Worm (Caenorhabditis elegans): ENCODE data around the gene ltd-1.

- TF ChIP-seq ama-1 (optimal IDR thresholded peaks at IDR 0.05) (no peak), madf-9 (GFP tag; conservative IDR thresholded peaks at IDR 0.05) (no peak), F49E8.2 (tag; optimal IDR thresholded peaks at IDR 0.05; ENCODE audit: borderline replicate concordance) (no peak), set-16 (GFP tag; IDR thresholded peaks at IDR 0.05) (no peak), mxl-2 (GFP tag; conservative IDR thresholded peaks at IDR 0.05) (no peak), zip-11 (GFP tag; IDR thresholded peaks at IDR 0.05) (no peak), unc-39 (tag; optimal IDR thresholded peaks at IDR 0.05) (no peak), fkh-10 (GFP tag; optimal IDR thresholded peaks at IDR 0.05) (no peak)
These were observed 24.9 kb upstream of the ltd-1 start for ce11 chrII:8117426-8117825.
